Worm (Caenorhabditis elegans) whole organism, L4/young adult: ENCODE results near the gene abf-3.
"Not testable (repeated sequence)": the region's sequence is repeated elsewhere in the genome, so short reads cannot be mapped to it uniquely, and the experiment has no call there.

Source experiments
- W03F9.2 ChIP-seq: fragments of 150-350 bp; optimal IDR thresholded peaks from 2 replicates; lab custom pipeline; 2014; ENCODE audit warnings: missing biosample characterization, missing genetic modification characterization
- dao-5 ChIP-seq: sonication (generic microtip); optimal IDR thresholded peaks from 2 replicates; lab custom pipeline; 2016; ENCODE audit warnings: missing genotype, missing genetic modification characterization, moderate library complexity, missing compliant biosample characterization
- him-1 ChIP-seq: sonication (generic microtip); optimal IDR thresholded peaks from 2 replicates; lab custom pipeline; 2016; ENCODE audit warnings: missing genotype, missing genetic modification reagents, missing genetic modification characterization, missing compliant biosample characterization

abf-3 gene

DNA sequence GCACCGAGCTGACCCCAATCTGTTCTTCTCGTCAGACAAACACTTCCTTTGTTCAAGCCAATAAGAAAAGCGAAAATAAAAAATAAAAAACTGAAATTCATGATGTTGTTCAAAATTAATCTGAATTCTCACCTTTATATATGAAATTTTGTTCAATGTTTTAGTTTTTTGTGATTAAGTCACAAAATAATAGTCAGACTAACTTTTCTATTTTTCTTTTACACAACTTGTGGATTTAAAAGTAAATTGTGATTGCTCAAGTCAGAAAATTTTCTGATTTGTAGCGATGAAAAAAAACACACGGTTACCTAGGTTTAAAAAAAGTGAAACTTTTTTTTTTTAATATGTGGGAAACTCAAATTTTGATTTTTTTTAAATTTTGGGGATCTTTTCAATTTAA lies at the start of gene abf-3:
abf-3 (minus strand) TSS at position 101 of the 400 bp plus-strand sequence.
- no peak for TF ChIP-seq him-1 (tag; lab: Kevin White, UChicago)
- TF ChIP-seq W03F9.2 (tag; lab: Kevin White, UChicago): no peak
- no peak for TF ChIP-seq dao-5 (tag; lab: Kevin White, UChicago)

DNA sequence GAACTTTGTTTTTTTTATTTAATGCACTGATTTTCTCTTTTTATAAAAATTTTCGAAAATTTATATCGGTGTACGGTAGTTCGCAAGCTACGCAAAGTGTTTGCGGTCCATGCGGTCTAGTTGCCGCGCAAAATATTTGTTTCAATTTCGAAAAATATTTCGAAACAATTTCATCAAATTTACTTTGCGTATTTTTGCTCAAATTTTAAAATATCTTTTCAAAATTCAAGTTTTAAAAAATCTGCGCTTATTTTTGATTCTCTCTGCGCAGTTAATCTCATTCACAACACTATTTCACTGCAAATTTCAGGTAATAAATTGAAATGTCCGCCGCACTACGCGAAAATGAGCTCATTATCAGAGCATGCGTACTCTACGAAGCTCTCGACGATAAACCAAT lies 49.7 kb upstream of the abf-3 start, which contains the start of gene fbxa-197:
fbxa-197 (plus strand) TSS at position 301 of the 400 bp plus-strand sequence.
- TF ChIP-seq W03F9.2 (tag; lab: Kevin White, UChicago) (no peak), dao-5 (tag; lab: Kevin White, UChicago) (no peak), him-1 (tag; lab: Kevin White, UChicago) (no peak)

DNA sequence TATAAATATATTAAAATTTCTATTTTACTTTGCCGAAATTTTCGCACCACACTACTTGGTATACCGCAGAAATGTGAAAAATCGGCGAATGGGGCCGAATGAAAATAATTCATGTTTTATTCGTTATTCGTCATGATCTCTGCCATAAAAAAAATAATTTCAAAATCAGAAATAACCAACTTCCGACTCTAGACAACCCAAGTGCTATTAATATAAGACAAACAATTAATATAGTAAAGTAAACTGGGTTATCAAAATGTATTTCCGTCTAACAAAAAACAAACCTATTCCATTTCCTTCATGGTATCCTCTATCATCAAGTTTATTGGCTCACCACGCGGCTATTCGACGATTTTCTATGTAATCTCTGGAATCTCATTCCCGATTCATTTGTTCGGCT lies 48.2 kb upstream of the abf-3 start, which contains the start of gene srh-293:
srh-293 (plus strand) TSS at position 301 of the 400 bp plus-strand sequence.
- TF ChIP-seq him-1 (tag; lab: Kevin White, UChicago) (no peak), W03F9.2 (tag; lab: Kevin White, UChicago) (no peak), dao-5 (tag; lab: Kevin White, UChicago) (no peak)

DNA sequence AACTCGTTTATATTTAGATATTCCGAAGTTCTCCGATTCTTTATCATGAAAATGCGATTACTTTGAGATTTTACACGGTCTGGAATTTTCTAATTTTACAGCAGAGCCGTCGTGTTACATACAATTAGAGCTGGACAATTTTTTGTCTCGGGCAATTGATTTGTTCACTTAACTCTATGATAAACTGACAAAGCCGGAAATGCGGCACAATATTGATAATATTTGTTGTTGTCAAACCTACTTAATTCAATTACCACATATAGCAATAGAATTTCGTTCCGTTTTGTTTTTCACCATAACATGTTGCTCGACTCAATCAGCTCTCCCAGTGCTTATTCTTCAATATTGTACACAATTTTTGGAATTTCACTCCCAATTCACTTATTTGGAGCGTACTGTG lies 45.4 kb upstream of the abf-3 start, which contains the start of gene srh-299:
srh-299 (plus strand) TSS at position 301 of the 400 bp plus-strand sequence.
- TF ChIP-seq him-1 (tag; lab: Kevin White, UChicago) (no peak), dao-5 (tag; lab: Kevin White, UChicago) (no peak)

DNA sequence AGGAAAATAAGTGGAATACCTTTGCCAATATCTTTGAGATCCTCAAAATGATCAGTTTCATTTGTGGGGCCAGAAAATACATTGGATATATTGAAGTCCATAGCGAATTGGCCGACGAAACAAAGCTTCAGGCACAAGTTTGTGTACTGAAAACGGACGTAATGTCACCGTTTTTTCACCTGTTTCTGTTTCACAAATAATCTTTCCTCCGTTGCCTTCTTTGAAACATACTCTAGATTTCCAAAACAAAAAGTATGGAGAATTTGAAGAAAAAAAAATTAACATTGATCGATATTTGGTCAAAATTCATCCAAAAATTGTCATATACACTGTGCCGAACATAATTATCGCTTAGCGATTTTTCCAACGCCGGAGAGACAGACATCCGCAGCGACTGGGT lies 45.0 kb upstream of the abf-3 start, which contains the start of gene srz-12:
srz-12 (minus strand) TSS at position 101 of the 400 bp plus-strand sequence.
- TF ChIP-seq him-1 (tag; lab: Kevin White, UChicago) (no peak), W03F9.2 (tag; lab: Kevin White, UChicago) (no peak), dao-5 (tag; lab: Kevin White, UChicago) (no peak)

DNA sequence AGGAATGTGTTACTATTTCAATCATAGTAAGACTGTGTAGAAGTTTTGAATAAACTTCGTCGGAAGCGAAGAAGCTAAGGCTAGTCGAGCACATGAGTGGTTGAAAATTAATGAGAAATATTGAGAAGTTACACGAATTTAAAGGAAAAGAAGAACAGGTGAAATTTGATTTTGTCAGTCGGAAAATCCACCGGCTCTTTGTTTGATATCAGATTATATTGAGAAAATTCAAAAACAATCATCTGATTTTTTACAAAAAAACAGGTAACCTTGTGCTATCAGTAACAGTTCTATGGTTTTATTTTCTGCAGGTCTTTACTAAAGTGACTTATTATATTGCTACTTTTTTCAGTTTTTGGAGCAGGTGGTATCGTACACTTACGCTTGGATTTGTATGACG lies 40.6 kb upstream of the abf-3 start, which contains the start of gene srh-148:
srh-148 (minus strand) TSS at position 101 of the 400 bp plus-strand sequence.
- no peak for TF ChIP-seq dao-5 (tag; lab: Kevin White, UChicago)
- no peak for TF ChIP-seq him-1 (tag; lab: Kevin White, UChicago)

DNA sequence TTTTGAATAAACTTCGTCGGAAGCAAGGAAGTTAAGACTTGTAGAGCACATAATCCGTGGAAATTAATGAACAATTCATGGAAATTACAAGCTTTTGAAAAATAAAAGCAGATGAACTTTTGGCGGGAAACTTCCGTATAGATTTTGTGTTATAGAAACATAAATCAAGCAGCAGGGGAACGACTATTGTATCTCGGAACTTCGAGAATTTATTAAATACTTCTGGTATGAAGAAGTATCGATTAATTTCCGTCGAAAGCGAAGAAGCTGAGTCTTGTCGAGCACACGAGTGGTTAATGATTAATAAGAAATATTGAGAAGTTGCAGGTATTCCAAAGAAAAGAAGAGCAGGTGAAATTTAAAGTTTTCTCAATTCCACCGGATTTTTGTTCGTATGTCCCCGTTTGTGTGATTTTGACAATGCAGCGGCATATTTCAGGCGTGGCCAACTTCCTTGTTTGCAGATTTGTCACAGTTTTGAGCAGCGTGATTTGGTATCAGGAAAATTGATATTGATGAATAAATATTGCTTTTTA lies 32.7 kb upstream of the abf-3 start, which contains the start of gene srh-147:
srh-147 (minus strand) TSS at position 51 of the 536 bp plus-strand sequence.
- not testable (repeated sequence) for TF ChIP-seq him-1, dao-5, W03F9.2 (tag; lab: Kevin White, UChicago)

DNA sequence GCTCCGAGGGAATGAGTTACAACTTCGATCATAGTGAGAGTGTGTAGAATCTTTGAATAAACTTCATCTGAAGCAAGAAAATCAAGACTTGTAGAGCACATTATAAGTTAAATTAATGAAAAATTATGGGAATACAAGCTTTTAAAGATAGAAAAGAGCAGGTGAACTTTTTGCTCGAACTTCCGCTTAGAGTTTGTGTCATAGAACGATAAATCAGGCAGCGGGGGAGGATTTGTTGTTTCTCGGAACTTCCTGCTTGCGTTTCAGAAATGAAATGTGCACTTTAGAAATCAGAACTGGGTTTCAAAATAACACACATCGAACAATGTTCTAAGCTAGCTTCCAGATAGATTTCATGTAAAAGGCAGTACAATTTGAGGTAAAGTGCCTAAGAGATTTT lies 23.4 kb upstream of the abf-3 start, which contains the start of gene srh-149:
srh-149 (minus strand) TSS at position 101 of the 400 bp plus-strand sequence.
- no peak for TF ChIP-seq dao-5 (tag; lab: Kevin White, UChicago)
- TF ChIP-seq W03F9.2 (tag; lab: Kevin White, UChicago): no peak
- no peak for TF ChIP-seq him-1 (tag; lab: Kevin White, UChicago)

DNA sequence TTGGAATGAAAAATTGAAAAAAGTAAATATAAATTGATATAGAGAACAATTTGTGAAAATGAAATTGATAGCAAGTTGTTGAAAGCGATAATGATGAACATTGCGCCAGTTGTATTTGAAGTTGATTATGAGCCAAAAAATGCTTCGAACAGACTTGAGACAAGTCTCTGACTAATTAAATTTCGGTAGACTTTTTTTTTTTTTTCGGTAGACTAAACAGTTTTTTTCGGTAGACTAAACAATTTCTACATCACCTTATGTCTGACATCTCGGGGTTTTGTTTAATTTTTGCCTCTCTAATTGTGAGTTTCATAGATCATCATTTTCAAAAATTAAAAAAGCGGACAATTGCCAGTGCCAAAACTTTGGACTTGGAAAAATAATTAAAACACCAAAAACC lies 16.0 kb upstream of the abf-3 start, which contains the start of gene srbc-54:
srbc-54 (minus strand) TSS at position 101 of the 400 bp plus-strand sequence.
- TF ChIP-seq dao-5 (tag; lab: Kevin White, UChicago) (no peak), him-1 (tag; lab: Kevin White, UChicago) (no peak), W03F9.2 (tag; lab: Kevin White, UChicago) (no peak)

DNA sequence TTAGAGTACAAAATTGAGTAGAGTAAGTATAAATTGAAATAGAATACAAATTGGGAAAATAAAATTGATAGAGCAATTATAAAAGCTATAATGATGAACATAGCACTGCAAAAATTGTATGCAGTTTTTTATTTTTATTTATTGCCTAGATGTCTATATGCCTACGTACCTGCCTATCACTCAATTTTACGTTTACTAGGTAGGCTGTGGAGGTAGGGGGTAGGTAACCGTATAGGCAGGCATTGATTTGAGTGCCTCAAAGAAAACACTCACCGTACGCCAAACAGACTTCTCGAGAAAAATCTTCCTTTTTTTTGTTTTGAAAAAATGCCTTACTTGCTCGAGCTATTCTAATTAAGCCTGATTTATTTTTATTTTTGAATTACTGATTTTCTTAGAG lies 13.9 kb upstream of the abf-3 start, which contains the start of gene srbc-56:
srbc-56 (minus strand) TSS at position 101 of the 400 bp plus-strand sequence.
- TF ChIP-seq him-1 (tag; lab: Kevin White, UChicago): no peak
- no peak for TF ChIP-seq W03F9.2 (tag; lab: Kevin White, UChicago)
- TF ChIP-seq dao-5 (tag; lab: Kevin White, UChicago): no peak

DNA sequence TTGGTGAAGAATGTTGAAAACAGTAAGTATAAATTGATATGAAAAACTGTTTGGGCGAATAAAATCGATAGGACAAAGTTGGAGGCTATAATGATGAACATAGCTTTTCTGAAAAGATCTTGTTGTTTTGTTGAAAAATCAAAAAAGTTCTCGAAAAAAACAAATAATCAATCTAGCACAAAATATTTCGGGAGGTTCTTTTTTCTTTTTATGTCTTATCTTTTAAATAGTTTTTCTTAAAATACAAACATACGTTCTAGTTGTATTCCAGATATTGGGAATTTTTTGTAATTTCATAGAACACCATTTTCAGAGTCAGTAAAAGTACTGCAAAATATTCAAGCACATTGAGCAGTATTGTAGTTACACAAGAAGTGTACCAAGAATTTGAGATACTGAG lies 12.3 kb upstream of the abf-3 start, which contains the start of gene srbc-55:
srbc-55 (minus strand) TSS at position 101 of the 400 bp plus-strand sequence.
- TF ChIP-seq W03F9.2 (tag; lab: Kevin White, UChicago): no peak
- TF ChIP-seq dao-5 (tag; lab: Kevin White, UChicago): no peak
- no peak for TF ChIP-seq him-1 (tag; lab: Kevin White, UChicago)

DNA sequence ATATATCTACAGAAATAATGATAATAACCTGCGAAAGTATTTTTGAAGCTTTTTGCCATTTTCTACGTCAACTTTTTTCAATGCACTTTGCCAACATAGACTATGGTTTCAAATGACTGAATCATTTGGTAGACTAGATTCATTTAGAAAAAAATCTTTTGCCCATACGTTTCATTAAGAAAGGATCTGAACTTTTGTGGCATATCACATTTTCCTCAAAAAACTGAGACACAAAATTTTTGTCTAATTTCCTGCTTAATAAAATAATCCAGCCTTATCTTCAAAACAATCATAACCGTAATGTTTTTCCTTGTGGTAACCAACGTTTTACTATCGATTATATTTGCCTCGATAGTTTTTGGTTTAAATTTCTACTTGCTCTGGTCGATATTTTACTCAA lies 8.5 kb upstream of the abf-3 start, which contains the start of gene srbc-51:
srbc-51 (plus strand) TSS at position 301 of the 400 bp plus-strand sequence.
- no peak for TF ChIP-seq dao-5 (tag; lab: Kevin White, UChicago)
- no peak for TF ChIP-seq him-1 (tag; lab: Kevin White, UChicago)
- no peak for TF ChIP-seq W03F9.2 (tag; lab: Kevin White, UChicago)

DNA sequence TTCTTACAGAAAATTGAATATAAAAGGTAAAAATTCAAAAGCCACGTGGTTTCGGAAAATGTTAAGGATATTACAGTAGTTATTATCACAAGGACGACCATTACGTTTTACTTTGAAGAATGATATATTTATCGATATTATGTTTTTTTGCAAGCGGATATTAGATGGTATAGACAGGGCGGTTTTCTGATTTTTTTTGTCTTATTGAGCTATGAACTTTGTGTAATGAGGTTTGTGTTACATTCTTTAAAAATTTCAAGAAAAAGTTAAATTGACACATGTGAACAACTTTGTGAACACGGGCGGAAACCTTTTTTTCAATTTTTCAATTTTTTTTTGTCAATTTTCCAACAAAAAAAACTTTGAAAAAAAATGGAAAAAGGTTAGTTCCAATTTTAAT lies 7.2 kb upstream of the abf-3 start, which contains the start of gene srbc-50:
srbc-50 (minus strand) TSS at position 101 of the 400 bp plus-strand sequence.
- TF ChIP-seq W03F9.2 (tag; lab: Kevin White, UChicago): no peak
- TF ChIP-seq dao-5 (tag; lab: Kevin White, UChicago): no peak
- no peak for TF ChIP-seq him-1 (tag; lab: Kevin White, UChicago)
